Worm (Caenorhabditis elegans) whole organism, L1 larva: ENCODE data around the gene ZC21.8.

ENCODE experiments used
- aly-2 ChIP-seq: fragments of 150-350 bp; optimal IDR thresholded peaks from 2 replicates; lab custom pipeline; 2014; ENCODE audit warnings: missing biosample characterization, missing genetic modification characterization
- mdl-1 ChIP-seq, 2 experiments: fragments of 150-350 bp; optimal IDR thresholded peaks; 2 replicates each; lab custom pipeline; 2014 to 2017; ENCODE audit warnings: missing biosample characterization in 2 of 2, missing genetic modification characterization in 2 of 2, inconsistent platforms in 1 of 2
- nhr-11 ChIP-seq: fragments of 150-350 bp; optimal IDR thresholded peaks from 2 replicates; lab custom pipeline; 2014; ENCODE audit warnings: missing biosample characterization, missing genetic modification characterization
- nhr-12 ChIP-seq: sonication (generic microtip); optimal IDR thresholded peaks from 2 replicates; lab custom pipeline; 2017; ENCODE audit warnings: missing biosample characterization, missing genetic modification characterization
- nhr-28 ChIP-seq: fragments of 150-350 bp; optimal IDR thresholded peaks from 2 replicates; lab custom pipeline; 2014; ENCODE audit warnings: missing biosample characterization, missing genetic modification characterization
- unc-98 ChIP-seq: fragments of 200-800 bp; sonication (Bioruptor generic); IDR thresholded peaks from 2 replicates; pipeline ENCODE4 v1.3.6; 2022; ENCODE audit warnings: missing genetic modification characterization, missing compliant biosample characterization
- zag-1 ChIP-seq: fragments of 150-350 bp; optimal IDR thresholded peaks from 2 replicates; lab custom pipeline; 2014; ENCODE audit warnings: missing biosample characterization, missing genetic modification characterization

- TF ChIP-seq aly-2 (tag; lab: Kevin White, UChicago), result no peak
- TF ChIP-seq nhr-12, result no peak
- TF ChIP-seq nhr-28, result no peak
- TF ChIP-seq unc-98 (GFP tag; lab: Robert Waterston, UW), result no peak
- no peak for TF ChIP-seq nhr-11 (tag; lab: Kevin White, UChicago)
- no peak for TF ChIP-seq mdl-1 (tag; optimal IDR thresholded peaks at IDR 0.05; lab: Kevin White, UChicago)
- TF ChIP-seq zag-1, result no peak
Measured at ce11 chrIII:8560398-8560797, 40.6 kb upstream of the ZC21.8 start.
